Worm (Caenorhabditis elegans) whole organism, L4/young adult: ENCODE data around the gene clec-40.

Experiments
- W03F9.2 ChIP-seq: fragments of 150-350 bp; optimal IDR thresholded peaks from 2 replicates; lab custom pipeline; 2014; ENCODE audit warnings: missing biosample characterization, missing genetic modification characterization
- dao-5 ChIP-seq: sonication (generic microtip); optimal IDR thresholded peaks from 2 replicates; lab custom pipeline; 2016; ENCODE audit warnings: missing genotype, missing genetic modification characterization, moderate library complexity, missing compliant biosample characterization

DNA sequence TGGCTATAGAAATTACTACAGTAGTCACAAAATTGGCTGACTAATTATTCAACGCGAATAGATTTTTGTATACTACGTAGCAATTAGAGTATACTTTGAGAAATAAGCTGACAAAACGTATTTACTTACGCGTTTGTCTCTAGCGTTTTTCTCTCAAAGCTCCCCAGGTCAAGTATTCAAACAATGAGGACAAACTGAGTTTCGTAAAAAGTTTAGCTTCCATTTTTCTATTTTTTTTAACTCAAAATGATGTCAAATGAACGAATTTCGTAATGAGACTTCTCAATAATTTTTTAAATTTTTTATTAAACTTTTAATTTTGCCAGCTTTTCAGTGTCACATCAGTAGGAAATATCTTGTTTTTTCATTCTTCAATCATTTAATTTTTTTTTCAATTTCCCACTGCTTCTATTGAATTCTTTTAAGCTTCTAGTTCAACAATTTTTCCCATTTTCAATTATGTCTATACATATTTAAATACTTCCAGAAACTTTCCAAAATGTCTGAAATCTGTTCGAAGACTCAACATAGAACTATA is 48.0 kb upstream of the clec-40 start, which contains the start of the genes ifas-2 and fbxa-44:
- TF ChIP-seq dao-5 (tag; lab: Kevin White, UChicago) (no peak), W03F9.2 (tag; lab: Kevin White, UChicago) (no peak)
